Fruit fly (Drosophila melanogaster): ENCODE measurements around the gene CG45207.

DNA sequence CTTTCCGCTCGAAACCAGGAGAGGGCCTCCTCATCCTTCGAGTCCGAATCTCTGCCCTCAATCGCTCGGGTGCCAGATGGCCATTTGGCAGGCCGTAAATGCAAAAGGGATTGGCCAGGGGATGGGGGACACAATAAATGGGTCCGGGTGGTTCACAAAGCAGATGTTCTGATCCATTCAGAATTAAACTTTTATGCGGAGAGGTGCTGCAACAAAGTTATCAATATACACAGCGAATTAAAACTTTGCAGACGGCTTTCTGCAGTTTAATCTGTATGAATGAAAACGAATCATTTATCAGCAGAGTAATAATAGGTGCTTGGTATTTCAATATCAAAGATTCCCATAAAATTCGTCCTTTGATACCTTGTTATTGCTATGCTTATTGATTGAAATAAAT is 32.2 kb upstream of the CG45207 start:
- TF ChIP-seq CG33017 (tag; optimal IDR thresholded peaks at IDR 0.05) (no peak), Clk (GFP tag; optimal IDR thresholded peaks at IDR 0.05) (no peak)
